Fruit fly (Drosophila melanogaster) whole organism, embryonic: ENCODE results near the gene Jhbp1.
A peak's percentile ranks its signal among the peaks of the same experiment; 100 is the strongest.

ENCODE experiments used
- Asciz ChIP-seq: fragments of 200-800 bp; sonication (Bioruptor generic); optimal IDR thresholded peaks from 2 replicates; lab custom pipeline; 2017; ENCODE audit warnings: missing biosample characterization, mild to moderate bottlenecking, missing genetic modification characterization, missing genetic modification reagents
- BtbVII ChIP-seq: fragments of 200-800 bp; sonication (Bioruptor generic); optimal IDR thresholded peaks from 3 replicates; lab custom pipeline; 2017; ENCODE audit warnings: missing biosample characterization, mild to moderate bottlenecking, missing genetic modification characterization
- CG10147 ChIP-seq: fragments of 200-800 bp; sonication (Bioruptor generic); optimal IDR thresholded peaks from 2 replicates; lab custom pipeline; 2019; ENCODE audit warnings: missing biosample characterization, mild to moderate bottlenecking, missing genetic modification characterization, moderate library complexity
- CG1024 ChIP-seq: fragments of 200-800 bp; sonication (Bioruptor generic); IDR thresholded peaks from 2 replicates; pipeline ENCODE4 v1.3.6; 2022; ENCODE audit warnings: missing biosample characterization, missing genetic modification characterization
- CG10274 ChIP-seq: fragments of 200-800 bp; sonication (Bioruptor generic); optimal IDR thresholded peaks from 3 replicates; lab custom pipeline; 2017; ENCODE audit warnings: missing biosample characterization, mild to moderate bottlenecking, missing genetic modification characterization
- CG11560 ChIP-seq: fragments of 200-800 bp; sonication (Bioruptor generic); IDR thresholded peaks from 3 replicates; pipeline ENCODE4 v1.3.6; 2022; ENCODE audit warnings: missing biosample characterization, missing genetic modification characterization
- CG14441 ChIP-seq: fragments of 200-800 bp; sonication (Bioruptor generic); IDR thresholded peaks from 2 replicates; pipeline ENCODE4 v1.3.6; 2022; ENCODE audit warnings: missing biosample characterization, missing genetic modification characterization
- CG16863 ChIP-seq: fragments of 200-800 bp; sonication (Bioruptor generic); optimal IDR thresholded peaks from 3 replicates; lab custom pipeline; 2016; ENCODE audit warnings: missing biosample characterization, missing genetic modification characterization
- CG2202 ChIP-seq: fragments of 200-800 bp; sonication (Bioruptor generic); optimal IDR thresholded peaks from 2 replicates; lab custom pipeline; 2018; ENCODE audit warnings: missing biosample characterization, mild to moderate bottlenecking, missing genetic modification characterization
- CG31365 ChIP-seq: fragments of 200-800 bp; sonication (Bioruptor generic); optimal IDR thresholded peaks from 2 replicates; lab custom pipeline; 2018; ENCODE audit warnings: missing biosample characterization, mild to moderate bottlenecking, missing genetic modification characterization
- CG3838 ChIP-seq: fragments of 200-800 bp; sonication (Bioruptor generic); optimal IDR thresholded peaks from 3 replicates; lab custom pipeline; 2016; ENCODE audit warnings: missing biosample characterization, missing genetic modification characterization
- CG4360 ChIP-seq: fragments of 200-800 bp; sonication (Bioruptor generic); IDR thresholded peaks from 2 replicates; pipeline ENCODE4 v1.3.6; 2022; ENCODE audit warnings: missing biosample characterization, missing genetic modification characterization
- CG4707 ChIP-seq: fragments of 200-800 bp; sonication (Bioruptor generic); optimal IDR thresholded peaks from 2 replicates; lab custom pipeline; 2018; ENCODE audit warnings: missing biosample characterization, mild to moderate bottlenecking, missing genetic modification characterization, moderate library complexity
- CG6254 ChIP-seq: fragments of 200-800 bp; sonication (Bioruptor generic); optimal IDR thresholded peaks from 3 replicates; lab custom pipeline; 2017; ENCODE audit warnings: mild to moderate bottlenecking, missing biosample characterization, missing genetic modification reagents, missing genetic modification characterization
- CG6683 ChIP-seq: fragments of 200-800 bp; sonication (Bioruptor generic); optimal IDR thresholded peaks from 2 replicates; lab custom pipeline; 2017; ENCODE audit warnings: missing biosample characterization, mild to moderate bottlenecking, missing genetic modification characterization, missing genetic modification reagents
- CG6813 ChIP-seq: fragments of 200-800 bp; sonication (Bioruptor generic); optimal IDR thresholded peaks from 2 replicates; lab custom pipeline; 2017; ENCODE audit warnings: missing biosample characterization, missing genetic modification characterization, mild to moderate bottlenecking, moderate library complexity, missing genetic modification reagents
- CG7839 ChIP-seq: fragments of 200-800 bp; sonication (Bioruptor generic); optimal IDR thresholded peaks from 3 replicates; lab custom pipeline; 2018; ENCODE audit warnings: missing biosample characterization, mild to moderate bottlenecking, missing genetic modification characterization, moderate library complexity
- Deaf1 ChIP-seq: fragments of 200-800 bp; optimal IDR thresholded peaks from 3 replicates; lab custom pipeline; 2019; ENCODE audit warnings: missing biosample characterization, mild to moderate bottlenecking, missing genetic modification characterization, moderate library complexity
- Ets65A ChIP-seq: fragments of 200-800 bp; sonication (Bioruptor generic); peaks from one replicate; lab custom pipeline; 2016; ENCODE audit warnings: missing biosample characterization, missing genetic modification characterization
- HmgZ ChIP-seq: fragments of 200-800 bp; sonication (Bioruptor generic); optimal IDR thresholded peaks from 2 replicates; lab custom pipeline; 2018; ENCODE audit warnings: missing biosample characterization, mild to moderate bottlenecking, missing genetic modification characterization
- Hr78 ChIP-seq, 2 experiments: fragments of 200-800 bp in 1 of 2; fragments of >200 bp in 1 of 2; sonication (Bioruptor generic) in 1 of 2; optimal IDR thresholded peaks; 2 replicates each; lab custom pipeline; 2017 to 2019; ENCODE audit warnings: missing biosample characterization in 2 of 2, missing genetic modification characterization in 2 of 2, mild to moderate bottlenecking in 1 of 2, moderate library complexity in 1 of 2
- Hsf ChIP-seq: fragments of 200-800 bp; sonication (Bioruptor generic); optimal IDR thresholded peaks from 3 replicates; lab custom pipeline; 2016; ENCODE audit warnings: missing biosample characterization, missing genetic modification characterization
- Lhr ChIP-seq: fragments of 200-800 bp; sonication (Bioruptor generic); optimal IDR thresholded peaks from 3 replicates; lab custom pipeline; 2017; ENCODE audit warnings: mild to moderate bottlenecking, missing biosample characterization, missing genetic modification reagents, missing genetic modification characterization
- Mad ChIP-seq: fragments of 200-800 bp; sonication (Bioruptor generic); optimal IDR thresholded peaks from 2 replicates; lab custom pipeline; 2016; ENCODE audit warnings: missing biosample characterization, missing genetic modification characterization
- NFAT ChIP-seq: fragments of 200-800 bp; sonication (Bioruptor generic); IDR thresholded peaks from 2 replicates; pipeline ENCODE4 v1.3.6; 2022; ENCODE audit warnings: missing biosample characterization, missing genetic modification characterization
- Oaz ChIP-seq: fragments of 200-800 bp; sonication (Bioruptor generic); IDR thresholded peaks from 2 replicates; pipeline ENCODE4 v1.3.6; 2022; ENCODE audit warnings: missing biosample characterization, missing genetic modification characterization
- Pdp1 ChIP-seq, 2 experiments: fragments of 200-800 bp; sonication (Bioruptor generic); optimal IDR thresholded peaks; 3 replicates each; lab custom pipeline; 2016; ENCODE audit warnings: missing biosample characterization in 2 of 2, missing genetic modification characterization in 2 of 2, mild to moderate bottlenecking in 1 of 2, moderate library complexity in 1 of 2
- Spps ChIP-seq: fragments of 200-800 bp; sonication (Bioruptor generic); optimal IDR thresholded peaks from 2 replicates; lab custom pipeline; 2018; ENCODE audit warnings: missing biosample characterization, mild to moderate bottlenecking, missing genetic modification characterization
- Xbp1 ChIP-seq: fragments of 200-800 bp; sonication (Bioruptor generic); optimal IDR thresholded peaks from 3 replicates; lab custom pipeline; 2016; ENCODE audit warnings: missing biosample characterization, mild to moderate bottlenecking, missing genetic modification characterization
- YL-1 ChIP-seq: fragments of 200-800 bp; sonication (Bioruptor generic); optimal IDR thresholded peaks from 3 replicates; lab custom pipeline; 2017; ENCODE audit warnings: missing biosample characterization, mild to moderate bottlenecking, missing genetic modification characterization
- al ChIP-seq: fragments of 200-800 bp; sonication (Bioruptor generic); IDR thresholded peaks from 2 replicates; pipeline ENCODE4 v1.3.6; 2022; ENCODE audit warnings: missing biosample characterization, missing genetic modification characterization
- aop ChIP-seq: fragments of 200-800 bp; sonication (Bioruptor generic); IDR thresholded peaks from 2 replicates; pipeline ENCODE4 v1.3.6; 2022; ENCODE audit warnings: missing biosample characterization, missing genetic modification characterization
- ash1 ChIP-seq: fragments of 200-800 bp; sonication (Bioruptor generic); optimal IDR thresholded peaks from 2 replicates; lab custom pipeline; 2018; ENCODE audit warnings: missing biosample characterization, mild to moderate bottlenecking, missing genetic modification characterization
- ato ChIP-seq: fragments of 200-800 bp; sonication (Bioruptor generic); IDR thresholded peaks from 2 replicates; pipeline ENCODE4 v1.3.6; 2022; ENCODE audit warnings: missing biosample characterization, missing genetic modification characterization; ENCODE audit not compliant: partially characterized antibody
- bab2 ChIP-seq: fragments of 200-800 bp; sonication (Bioruptor generic); optimal IDR thresholded peaks from 2 replicates; lab custom pipeline; 2016; ENCODE audit warnings: missing biosample characterization, missing genetic modification characterization
- chif ChIP-seq, 2 experiments: fragments of 200-800 bp; sonication (Bioruptor generic); optimal IDR thresholded peaks; 3 replicates each; lab custom pipeline; 2016; ENCODE audit warnings: missing biosample characterization in 2 of 2, missing genetic modification characterization in 2 of 2
- chinmo ChIP-seq: fragments of 200-800 bp; sonication (Bioruptor generic); IDR thresholded peaks from 4 replicates; pipeline ENCODE4 v1.3.6; 2022; ENCODE audit warnings: missing biosample characterization, missing genetic modification characterization; ENCODE audit not compliant: partially characterized antibody
- crol ChIP-seq: fragments of 200-800 bp; sonication (Bioruptor generic); IDR thresholded peaks from 2 replicates; pipeline ENCODE4 v1.3.6; 2022; ENCODE audit warnings: missing biosample characterization, missing genetic modification characterization
- da ChIP-seq: fragments of 200-800 bp; sonication (Bioruptor generic); optimal IDR thresholded peaks from 2 replicates; lab custom pipeline; 2016; ENCODE audit warnings: missing biosample characterization, missing genetic modification characterization
- danr ChIP-seq: fragments of 200-800 bp; sonication (Bioruptor generic); IDR thresholded peaks from 2 replicates; pipeline ENCODE4 v1.3.6; 2022; ENCODE audit warnings: missing biosample characterization, missing genetic modification characterization
- dmrt99B ChIP-seq: fragments of 200-800 bp; sonication (Bioruptor generic); optimal IDR thresholded peaks from 2 replicates; lab custom pipeline; 2018; ENCODE audit warnings: missing biosample characterization, mild to moderate bottlenecking, missing genetic modification characterization, moderate library complexity
- gem ChIP-seq: fragments of 200-800 bp; sonication (Bioruptor generic); optimal IDR thresholded peaks from 2 replicates; lab custom pipeline; 2019; ENCODE audit warnings: missing biosample characterization, mild to moderate bottlenecking, missing genetic modification characterization, moderate library complexity
- maf-S ChIP-seq: fragments of 200-800 bp; sonication (Bioruptor generic); optimal IDR thresholded peaks from 2 replicates; lab custom pipeline; 2016; ENCODE audit warnings: missing biosample characterization, missing genetic modification characterization
- nerfin-1 ChIP-seq: fragments of 200-800 bp; sonication (Bioruptor generic); optimal IDR thresholded peaks from 3 replicates; lab custom pipeline; 2019; ENCODE audit warnings: missing biosample characterization, mild to moderate bottlenecking, missing genetic modification characterization, moderate library complexity
- pzg ChIP-seq: fragments of 200-800 bp; sonication (Bioruptor generic); optimal IDR thresholded peaks from 3 replicates; lab custom pipeline; 2018; ENCODE audit warnings: missing biosample characterization, mild to moderate bottlenecking, missing genetic modification characterization, moderate library complexity
- sens ChIP-seq: fragments of 200-800 bp; sonication (Bioruptor generic); peaks from one replicate; lab custom pipeline; 2016; ENCODE audit warnings: missing biosample characterization, missing genetic modification characterization
- sima ChIP-seq: fragments of 200-800 bp; sonication (Bioruptor generic); optimal IDR thresholded peaks from 2 replicates; lab custom pipeline; 2016; ENCODE audit warnings: missing biosample characterization, missing genetic modification characterization
- vfl ChIP-seq: fragments of 200-800 bp; sonication (Bioruptor generic); optimal IDR thresholded peaks from 2 replicates; lab custom pipeline; 2016; ENCODE audit warnings: missing biosample characterization, missing genetic modification characterization
- zfh2 ChIP-seq: fragments of 200-800 bp; sonication (Bioruptor generic); optimal IDR thresholded peaks from 2 replicates; lab custom pipeline; 2016; ENCODE audit warnings: missing biosample characterization, missing genetic modification characterization

Jhbp1 gene

dm6 chr3R:4997399-4998203, 32.4 kb downstream of the Jhbp1 start (continued):
- TF ChIP-seq CG7839 (tag; lab: Kevin White, UChicago) (peak; percentile 8), bab2 (GFP tag; lab: Kevin White, UChicago) (no peak), sima (no peak), CG4707 (GFP tag; lab: Kevin White, UChicago) (no peak), CG2202 (tag; lab: Kevin White, UChicago) (peak; percentile 24), CG6813 (GFP tag; lab: Kevin White, UChicago) (no peak), gem (tag; lab: Kevin White, UChicago) (peak; percentile 51), NFAT (no peak), CG31365 (tag; lab: Kevin White, UChicago) (no peak), da (GFP tag; lab: Kevin White, UChicago) (no peak), sens (GFP tag; lab: Kevin White, UChicago) (peak; percentile 79), chinmo (GFP tag; lab: Robert Waterston, UW) (no peak), Ets65A (GFP tag; lab: Kevin White, UChicago) (no peak), pzg (GFP tag; lab: Kevin White, UChicago) (no peak), dmrt99B (peak; percentile 25), HmgZ (tag; lab: Kevin White, UChicago) (no peak), CG4360 (GFP tag; lab: Robert Waterston, UW) (no peak), CG1024 (GFP tag; lab: Robert Waterston, UW) (peak; percentile 26; the same call in 1 of the 2 replicates), al (GFP tag; lab: Robert Waterston, UW) (no peak), maf-S (GFP tag; lab: Kevin White, UChicago) (no peak), Spps (tag; lab: Kevin White, UChicago) (peak; percentile 2), CG6254 (GFP tag; lab: Kevin White, UChicago) (peak; percentile 43), chif (GFP tag; optimal IDR thresholded peaks at IDR 0.05; lab: Kevin White, UChicago) (peak in 1 of 2 experiments; percentile 15), CG3838 (GFP tag; lab: Kevin White, UChicago) (no peak), Hr78 (GFP tag; optimal IDR thresholded peaks at IDR 0.05; lab: Kevin White, UChicago) (no peak), Lhr (GFP tag; lab: Kevin White, UChicago) (no peak), nerfin-1 (tag; lab: Kevin White, UChicago) (no peak), Hsf (GFP tag; lab: Kevin White, UChicago) (no peak), ash1 (no peak), CG11560 (tag; lab: Robert Waterston, UW) (no peak), BtbVII (GFP tag; lab: Kevin White, UChicago) (no peak), ato (no peak), CG14441 (no peak), crol (GFP tag; lab: Robert Waterston, UW) (0 out of 2 replicates have a peak, but pooled peaks have one; percentile 46), YL-1 (GFP tag; lab: Kevin White, UChicago) (no peak), vfl (GFP tag; lab: Kevin White, UChicago) (no peak), aop (no peak), Xbp1 (GFP tag; lab: Kevin White, UChicago) (peak; percentile 15), danr (no peak), Mad (GFP tag; lab: Kevin White, UChicago) (no peak), Deaf1 (tag; lab: Kevin White, UChicago) (no peak), CG16863 (GFP tag; lab: Kevin White, UChicago) (peak; percentile 10), CG10274 (GFP tag; lab: Kevin White, UChicago) (no peak), Oaz (no peak), Asciz (GFP tag; lab: Kevin White, UChicago) (peak; percentile 36), zfh2 (no peak), CG6683 (GFP tag; lab: Kevin White, UChicago) (no peak), Pdp1 (GFP tag; optimal IDR thresholded peaks at IDR 0.05; lab: Kevin White, UChicago) (no peak), CG10147 (GFP tag; lab: Kevin White, UChicago) (no peak)
